Fruit fly (Drosophila melanogaster) whole organism, embryonic: ENCODE data around the gene atl.
A peak's percentile ranks its signal among the peaks of the same experiment; 100 is the strongest.

Experiments used
- Atf6 ChIP-seq: fragments of 200-800 bp; sonication (Bioruptor generic); IDR thresholded peaks from 2 replicates; pipeline ENCODE4 v1.3.6; 2022; ENCODE audit warnings: missing biosample characterization, missing genetic modification characterization
- BtbVII ChIP-seq: fragments of 200-800 bp; sonication (Bioruptor generic); optimal IDR thresholded peaks from 3 replicates; lab custom pipeline; 2017; ENCODE audit warnings: missing biosample characterization, mild to moderate bottlenecking, missing genetic modification characterization
- CG10543 ChIP-seq: fragments of 200-800 bp; sonication (Bioruptor generic); optimal IDR thresholded peaks from 3 replicates; lab custom pipeline; 2017; ENCODE audit warnings: missing biosample characterization, mild to moderate bottlenecking, missing genetic modification characterization, moderate library complexity
- CG10959 ChIP-seq: fragments of 200-800 bp; sonication (Bioruptor generic); IDR thresholded peaks from 2 replicates; pipeline ENCODE4 v1.3.6; 2022; ENCODE audit warnings: missing biosample characterization, missing genetic modification characterization
- CG11085 ChIP-seq: fragments of 200-800 bp; sonication (Bioruptor generic); IDR thresholded peaks from 2 replicates; pipeline ENCODE4 v1.3.6; 2022; ENCODE audit warnings: missing biosample characterization, missing genetic modification characterization
- CG11696 ChIP-seq: fragments of 200-800 bp; sonication (Bioruptor generic); IDR thresholded peaks from 2 replicates; pipeline ENCODE4 v1.3.6; 2022; ENCODE audit warnings: missing biosample characterization, missing genetic modification characterization
- CG12071 ChIP-seq: fragments of 200-800 bp; sonication (Bioruptor generic); optimal IDR thresholded peaks from 3 replicates; lab custom pipeline; 2018; ENCODE audit warnings: missing biosample characterization, mild to moderate bottlenecking, missing genetic modification characterization
- CG12155 ChIP-seq: fragments of 200-800 bp; sonication (Bioruptor generic); optimal IDR thresholded peaks from 3 replicates; lab custom pipeline; 2016; ENCODE audit warnings: missing biosample characterization, missing genetic modification characterization
- CG13123 ChIP-seq: fragments of 200-800 bp; sonication (Bioruptor generic); optimal IDR thresholded peaks from 2 replicates; lab custom pipeline; 2016; ENCODE audit warnings: missing biosample characterization, missing genetic modification characterization
- CG14710 ChIP-seq: fragments of 200-800 bp; sonication (Bioruptor generic); optimal IDR thresholded peaks from 3 replicates; lab custom pipeline; 2019; ENCODE audit warnings: missing biosample characterization, mild to moderate bottlenecking, missing genetic modification characterization, moderate library complexity
- CG1529 ChIP-seq: fragments of 200-800 bp; sonication (Bioruptor generic); optimal IDR thresholded peaks from 3 replicates; lab custom pipeline; 2018; ENCODE audit warnings: missing biosample characterization, missing genetic modification characterization
- CG1603 ChIP-seq: fragments of 200-800 bp; sonication (Bioruptor generic); optimal IDR thresholded peaks from 2 replicates; lab custom pipeline; 2019; ENCODE audit warnings: missing biosample characterization, mild to moderate bottlenecking, missing genetic modification characterization, moderate library complexity
- CG16813 ChIP-seq: fragments of 200-800 bp; sonication (Bioruptor generic); IDR thresholded peaks from 3 replicates; pipeline ENCODE4 v1.3.6; 2022; ENCODE audit warnings: missing biosample characterization, missing genetic modification characterization; ENCODE audit not compliant: partially characterized antibody
- CG17361 ChIP-seq: fragments of 200-800 bp; sonication (Bioruptor generic); IDR thresholded peaks from 3 replicates; pipeline ENCODE4 v1.3.6; 2022; ENCODE audit warnings: missing biosample characterization, missing genetic modification characterization
- CG18476 ChIP-seq: fragments of 200-800 bp; sonication (Bioruptor generic); optimal IDR thresholded peaks from 2 replicates; lab custom pipeline; 2016; ENCODE audit warnings: missing biosample characterization, mild to moderate bottlenecking, missing genetic modification characterization
- CG18619 ChIP-seq: fragments of 200-800 bp; sonication (Bioruptor generic); optimal IDR thresholded peaks from 3 replicates; lab custom pipeline; 2017; ENCODE audit warnings: missing biosample characterization, mild to moderate bottlenecking, missing genetic modification characterization
- CG2712 ChIP-seq: fragments of 200-800 bp; optimal IDR thresholded peaks from 3 replicates; lab custom pipeline; 2019; ENCODE audit warnings: missing biosample characterization, mild to moderate bottlenecking, missing genetic modification characterization, moderate library complexity
- CG32767 ChIP-seq: fragments of 200-800 bp; sonication (Bioruptor generic); IDR thresholded peaks from 2 replicates; pipeline ENCODE4 v1.3.6; 2022; ENCODE audit warnings: missing biosample characterization, missing genetic modification characterization
- CG33213 ChIP-seq: fragments of 200-800 bp; sonication (Bioruptor generic); optimal IDR thresholded peaks from 3 replicates; lab custom pipeline; 2016; ENCODE audit warnings: missing biosample characterization, missing genetic modification characterization
- CG33557 ChIP-seq: fragments of 200-800 bp; sonication (Bioruptor generic); optimal IDR thresholded peaks from 2 replicates; lab custom pipeline; 2019; ENCODE audit warnings: missing biosample characterization, mild to moderate bottlenecking, missing genetic modification characterization, moderate library complexity
- CG34376 ChIP-seq: fragments of 200-800 bp; sonication (Bioruptor generic); optimal IDR thresholded peaks from 2 replicates; lab custom pipeline; 2018; ENCODE audit warnings: missing biosample characterization, mild to moderate bottlenecking, missing genetic modification characterization
- CG6791 ChIP-seq: fragments of 200-800 bp; sonication (Bioruptor generic); IDR thresholded peaks from 3 replicates; pipeline ENCODE4 v1.3.6; 2022; ENCODE audit warnings: missing biosample characterization, missing genetic modification characterization; ENCODE audit not compliant: partially characterized antibody
- CG7928 ChIP-seq: fragments of 200-800 bp; sonication (Bioruptor generic); optimal IDR thresholded peaks from 2 replicates; lab custom pipeline; 2017; ENCODE audit warnings: missing biosample characterization, mild to moderate bottlenecking, missing genetic modification characterization
- CG7987 ChIP-seq: fragments of 200-800 bp; sonication (Bioruptor generic); optimal IDR thresholded peaks from 2 replicates; lab custom pipeline; 2018; ENCODE audit warnings: missing biosample characterization, mild to moderate bottlenecking, missing genetic modification characterization, moderate library complexity
- CG8089 ChIP-seq: fragments of 200-800 bp; sonication (Bioruptor generic); optimal IDR thresholded peaks from 3 replicates; lab custom pipeline; 2016; ENCODE audit warnings: missing biosample characterization, missing genetic modification characterization
- CG8281 ChIP-seq: fragments of 200-800 bp; sonication (Bioruptor generic); optimal IDR thresholded peaks from 2 replicates; lab custom pipeline; 2018; ENCODE audit warnings: missing biosample characterization, mild to moderate bottlenecking, missing genetic modification characterization, moderate library complexity
- CG9215 ChIP-seq: fragments of 200-800 bp; sonication (Bioruptor generic); IDR thresholded peaks from 2 replicates; pipeline ENCODE4 v1.3.6; 2022; ENCODE audit warnings: missing biosample characterization, missing genetic modification characterization
- Camta ChIP-seq: fragments of 200-800 bp; sonication (Bioruptor generic); optimal IDR thresholded peaks from 2 replicates; lab custom pipeline; 2016; ENCODE audit warnings: missing biosample characterization, missing genetic modification characterization
- CrebB ChIP-seq: fragments of 200-800 bp; sonication (Bioruptor generic); optimal IDR thresholded peaks from 3 replicates; lab custom pipeline; 2018; ENCODE audit warnings: missing biosample characterization, mild to moderate bottlenecking, missing genetic modification characterization
- Doc2 ChIP-seq: fragments of 200-800 bp; sonication (Bioruptor generic); IDR thresholded peaks from 2 replicates; pipeline ENCODE4 v1.3.6; 2022; ENCODE audit warnings: missing biosample characterization, missing genetic modification characterization
- Drgx ChIP-seq: fragments of 200-800 bp; sonication (Bioruptor generic); IDR thresholded peaks from 2 replicates; pipeline ENCODE4 v1.3.6; 2022; ENCODE audit warnings: missing biosample characterization, missing genetic modification characterization
- Hand ChIP-seq: fragments of 200-800 bp; sonication (Bioruptor generic); optimal IDR thresholded peaks from 2 replicates; lab custom pipeline; 2017; ENCODE audit warnings: mild to moderate bottlenecking, missing biosample characterization, missing genetic modification reagents, missing genetic modification characterization
- Max ChIP-seq: fragments of 200-800 bp; sonication (Bioruptor generic); optimal IDR thresholded peaks from 2 replicates; lab custom pipeline; 2016; ENCODE audit warnings: missing biosample characterization, mild to moderate bottlenecking, missing genetic modification characterization
- Mrtf ChIP-seq: fragments of 200-800 bp; sonication (Bioruptor generic); IDR thresholded peaks from 3 replicates; pipeline ENCODE4 v1.3.6; 2022; ENCODE audit warnings: missing biosample characterization, missing genetic modification characterization
- Nf-YC ChIP-seq: fragments of 200-800 bp; optimal IDR thresholded peaks from 3 replicates; lab custom pipeline; 2019; ENCODE audit warnings: missing biosample characterization, mild to moderate bottlenecking, missing genetic modification characterization, moderate library complexity
- PHDP ChIP-seq: fragments of 200-800 bp; sonication (Bioruptor generic); optimal IDR thresholded peaks from 3 replicates; lab custom pipeline; 2018; ENCODE audit warnings: missing biosample characterization, mild to moderate bottlenecking, missing genetic modification characterization, moderate library complexity
- Sin3A ChIP-seq: fragments of >200 bp; optimal IDR thresholded peaks from 2 replicates; lab custom pipeline; 2018
- Sox100B ChIP-seq: fragments of 200-800 bp; sonication (Bioruptor generic); optimal IDR thresholded peaks from 3 replicates; lab custom pipeline; 2018; ENCODE audit warnings: missing biosample characterization, mild to moderate bottlenecking, missing genetic modification characterization
- az2 ChIP-seq: fragments of 200-800 bp; sonication (Bioruptor generic); optimal IDR thresholded peaks from 3 replicates; lab custom pipeline; 2016; ENCODE audit warnings: missing biosample characterization, missing genetic modification characterization
- cato ChIP-seq: fragments of 200-800 bp; sonication (Bioruptor generic); optimal IDR thresholded peaks from 2 replicates; lab custom pipeline; 2016; ENCODE audit warnings: missing biosample characterization, missing genetic modification characterization, borderline replicate concordance
- gsb-n ChIP-seq: fragments of 200-800 bp; sonication (Bioruptor generic); optimal IDR thresholded peaks from 3 replicates; lab custom pipeline; 2018; ENCODE audit warnings: missing biosample characterization, mild to moderate bottlenecking, missing genetic modification characterization
- klu ChIP-seq: fragments of 200-800 bp; sonication (Bioruptor generic); IDR thresholded peaks from 2 replicates; pipeline ENCODE4 v1.3.6; 2022; ENCODE audit warnings: missing biosample characterization, missing genetic modification characterization
- mld ChIP-seq: fragments of 200-800 bp; sonication (Bioruptor generic); IDR thresholded peaks from 3 replicates; pipeline ENCODE4 v1.3.6; 2022; ENCODE audit warnings: missing biosample characterization, missing genetic modification characterization; ENCODE audit not compliant: partially characterized antibody
- nom ChIP-seq: fragments of 200-800 bp; sonication (Bioruptor generic); optimal IDR thresholded peaks from 2 replicates; lab custom pipeline; 2017; ENCODE audit warnings: missing biosample characterization, missing genetic modification characterization, mild to moderate bottlenecking, moderate library complexity, missing genetic modification reagents
- org-1 ChIP-seq: fragments of 200-800 bp; sonication (Bioruptor generic); optimal IDR thresholded peaks from 2 replicates; lab custom pipeline; 2017; ENCODE audit warnings: missing biosample characterization, missing genetic modification characterization
- pho ChIP-seq: fragments of 200-800 bp; sonication (Bioruptor generic); optimal IDR thresholded peaks from 2 replicates; lab custom pipeline; 2016; ENCODE audit warnings: missing biosample characterization, missing genetic modification characterization
- pzg ChIP-seq: fragments of 200-800 bp; sonication (Bioruptor generic); optimal IDR thresholded peaks from 3 replicates; lab custom pipeline; 2018; ENCODE audit warnings: missing biosample characterization, mild to moderate bottlenecking, missing genetic modification characterization, moderate library complexity
- seq ChIP-seq: fragments of 200-800 bp; sonication (Bioruptor generic); IDR thresholded peaks from 2 replicates; pipeline ENCODE4 v1.3.6; 2022; ENCODE audit warnings: missing biosample characterization, missing genetic modification characterization
- unc-4 ChIP-seq: fragments of 200-800 bp; sonication (Bioruptor generic); IDR thresholded peaks from 2 replicates; pipeline ENCODE4 v1.3.6; 2022; ENCODE audit warnings: missing biosample characterization, missing genetic modification characterization; ENCODE audit not compliant: partially characterized antibody
- zfh1 ChIP-seq: fragments of 200-800 bp; sonication (Bioruptor generic); IDR thresholded peaks from 3 replicates; pipeline ENCODE4 v1.3.6; 2022; ENCODE audit warnings: missing biosample characterization, missing genetic modification characterization

The atl gene

DNA sequence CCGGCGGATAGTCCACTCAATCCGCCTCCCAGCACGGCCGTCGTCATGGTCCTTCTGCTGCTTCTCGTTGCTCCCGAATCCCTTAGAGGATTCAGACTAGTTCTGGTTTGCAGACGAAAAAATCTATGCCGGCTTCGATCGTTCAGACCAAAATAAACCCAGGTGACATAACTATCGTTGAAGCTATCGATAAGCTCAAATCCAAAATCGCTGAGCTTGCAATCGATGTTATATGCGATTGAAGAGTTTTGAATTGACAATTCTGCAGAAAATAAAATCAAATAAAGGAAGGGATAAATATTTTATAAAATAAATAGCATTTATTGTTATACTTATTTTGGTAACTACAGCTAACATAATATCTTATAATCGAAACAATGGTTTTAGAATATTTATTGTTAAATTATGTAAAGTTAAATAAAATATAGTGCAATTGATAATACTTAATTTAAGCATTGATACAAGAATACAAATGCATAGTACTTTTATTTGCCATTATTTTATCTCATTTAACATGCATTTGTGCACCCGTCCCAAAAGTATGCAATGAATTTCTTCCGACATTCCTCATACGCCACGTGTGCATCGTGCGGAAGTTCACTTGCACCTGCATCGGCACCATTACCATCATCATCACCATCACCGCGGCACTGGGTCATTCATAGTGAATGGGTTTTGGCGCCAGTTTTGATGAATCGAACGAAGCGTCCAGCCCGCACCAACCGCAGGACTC lies 36.4 kb downstream of the atl start, which contains the start of gene Ppox (continued):
- no peak for TF ChIP-seq CG10959 (GFP tag; lab: Robert Waterston, UW)
- TF ChIP-seq CG16813 (GFP tag; lab: Robert Waterston, UW), result peak; percentile 85
- peak; percentile 61 for TF ChIP-seq pzg (GFP tag; lab: Kevin White, UChicago)
- no peak for TF ChIP-seq zfh1 (GFP tag; lab: Robert Waterston, UW)
- TF ChIP-seq klu, result no peak
- no peak for TF ChIP-seq PHDP (tag; lab: Kevin White, UChicago)
- TF ChIP-seq CG14710, result no peak
- TF ChIP-seq org-1 (GFP tag; lab: Kevin White, UChicago), result no peak
- no peak for TF ChIP-seq CG12155
- TF ChIP-seq gsb-n, result no peak
- no peak for TF ChIP-seq CG2712 (tag; lab: Kevin White, UChicago)
- TF ChIP-seq Atf6 (GFP tag; lab: Robert Waterston, UW), result no peak
- TF ChIP-seq CG33213 (GFP tag; lab: Kevin White, UChicago), result no peak
- no peak for TF ChIP-seq CG7928
- TF ChIP-seq CG18476 (GFP tag; lab: Kevin White, UChicago), result no peak
- no peak for TF ChIP-seq CG34376
- no peak for TF ChIP-seq BtbVII
- TF ChIP-seq CG33557 (GFP tag; lab: Kevin White, UChicago), result no peak
- TF ChIP-seq Camta (GFP tag; lab: Kevin White, UChicago), result no peak
- no peak for TF ChIP-seq CG8089 (GFP tag; lab: Kevin White, UChicago)
- no peak for TF ChIP-seq CG17361 (GFP tag; lab: Robert Waterston, UW)
- no peak for TF ChIP-seq CG18619 (GFP tag; lab: Kevin White, UChicago)
- no peak for TF ChIP-seq Drgx
- TF ChIP-seq Mrtf (GFP tag; lab: Robert Waterston, UW), result no peak
- TF ChIP-seq Doc2 (GFP tag; lab: Robert Waterston, UW), result no peak
- peak; percentile 81 for TF ChIP-seq CG6791 (GFP tag; lab: Robert Waterston, UW)
- TF ChIP-seq Sox100B, result no peak
- TF ChIP-seq CG11696 (GFP tag; lab: Robert Waterston, UW), result no peak
- TF ChIP-seq pho (GFP tag; lab: Kevin White, UChicago), result no peak
- TF ChIP-seq CG8281, result no peak
- no peak for TF ChIP-seq CG1529
- no peak for TF ChIP-seq CG12071 (GFP tag; lab: Kevin White, UChicago)
- no peak for TF ChIP-seq seq (GFP tag; lab: Robert Waterston, UW)
- no peak for TF ChIP-seq CG10543 (GFP tag; lab: Kevin White, UChicago)
- no peak for TF ChIP-seq nom (GFP tag; lab: Kevin White, UChicago)
- TF ChIP-seq CG32767 (GFP tag; lab: Robert Waterston, UW), result no peak
- peak; percentile 76 for TF ChIP-seq mld (GFP tag; lab: Robert Waterston, UW)
- TF ChIP-seq unc-4 (GFP tag; lab: Robert Waterston, UW), result peak; percentile 94
- no peak for TF ChIP-seq CG9215 (GFP tag; lab: Robert Waterston, UW)
- TF ChIP-seq CrebB (tag; lab: Kevin White, UChicago), result no peak
- no peak for TF ChIP-seq Sin3A (lab: Kevin White, UChicago)
- TF ChIP-seq CG13123 (GFP tag; lab: Kevin White, UChicago), result no peak
- no peak for TF ChIP-seq cato (GFP tag; lab: Kevin White, UChicago)
- TF ChIP-seq CG1603 (tag; lab: Kevin White, UChicago), result no peak
- TF ChIP-seq az2, result no peak
- no peak for TF ChIP-seq Nf-YC (tag; lab: Kevin White, UChicago)
- TF ChIP-seq CG11085 (GFP tag; lab: Robert Waterston, UW), result no peak
- TF ChIP-seq CG7987 (GFP tag; lab: Kevin White, UChicago), result no peak
- no peak for TF ChIP-seq Hand
- TF ChIP-seq Max (GFP tag; lab: Kevin White, UChicago), result no peak
